Fruit fly (Drosophila melanogaster) whole organism, embryonic: ENCODE measurements around the gene Mkp3.

Source experiments
- Adf1 ChIP-seq: fragments of 200-800 bp; sonication (Bioruptor generic); IDR thresholded peaks from 2 replicates; pipeline ENCODE4 v1.3.6; 2022; ENCODE audit warnings: missing biosample characterization, missing genetic modification characterization
- CG11247 ChIP-seq: fragments of 200-800 bp; sonication (Bioruptor generic); IDR thresholded peaks from 2 replicates; pipeline ENCODE4 v1.3.6; 2022; ENCODE audit warnings: missing biosample characterization, missing genetic modification characterization
- CG11504 ChIP-seq: fragments of 200-800 bp; sonication (Bioruptor generic); optimal IDR thresholded peaks from 3 replicates; lab custom pipeline; 2019; ENCODE audit warnings: missing biosample characterization, mild to moderate bottlenecking, missing genetic modification characterization, moderate library complexity
- CG13894 ChIP-seq: fragments of 200-800 bp; sonication (Bioruptor generic); optimal IDR thresholded peaks from 3 replicates; lab custom pipeline; 2018; ENCODE audit warnings: missing biosample characterization, mild to moderate bottlenecking, missing genetic modification characterization, moderate library complexity
- CG14710 ChIP-seq: fragments of 200-800 bp; sonication (Bioruptor generic); optimal IDR thresholded peaks from 3 replicates; lab custom pipeline; 2019; ENCODE audit warnings: missing biosample characterization, mild to moderate bottlenecking, missing genetic modification characterization, moderate library complexity
- CG15269 ChIP-seq: fragments of 200-800 bp; sonication (Bioruptor generic); optimal IDR thresholded peaks from 2 replicates; lab custom pipeline; 2018; ENCODE audit warnings: missing biosample characterization, mild to moderate bottlenecking, missing genetic modification characterization, moderate library complexity
- CG1603 ChIP-seq: fragments of 200-800 bp; sonication (Bioruptor generic); optimal IDR thresholded peaks from 2 replicates; lab custom pipeline; 2019; ENCODE audit warnings: missing biosample characterization, mild to moderate bottlenecking, missing genetic modification characterization, moderate library complexity
- CG18011 ChIP-seq: fragments of 200-800 bp; sonication (Bioruptor generic); optimal IDR thresholded peaks from 2 replicates; lab custom pipeline; 2017; ENCODE audit warnings: missing biosample characterization, missing genetic modification characterization, mild to moderate bottlenecking, moderate library complexity, missing genotype
- CG2116 ChIP-seq: fragments of 200-800 bp; sonication (Bioruptor generic); optimal IDR thresholded peaks from 3 replicates; lab custom pipeline; 2018; ENCODE audit warnings: missing biosample characterization, mild to moderate bottlenecking, missing genetic modification characterization
- CG2875 ChIP-seq: fragments of 200-800 bp; sonication (Bioruptor generic); optimal IDR thresholded peaks from 2 replicates; lab custom pipeline; 2017; ENCODE audit warnings: missing biosample characterization, mild to moderate bottlenecking, missing genetic modification characterization, missing genetic modification reagents
- CG33213 ChIP-seq: fragments of 200-800 bp; sonication (Bioruptor generic); optimal IDR thresholded peaks from 3 replicates; lab custom pipeline; 2016; ENCODE audit warnings: missing biosample characterization, missing genetic modification characterization
- CG43689 ChIP-seq: fragments of 200-800 bp; sonication (Bioruptor generic); IDR thresholded peaks from 2 replicates; pipeline ENCODE4 v1.3.6; 2022; ENCODE audit warnings: missing biosample characterization, missing genetic modification characterization
- CG4424 ChIP-seq: fragments of 200-800 bp; sonication (Bioruptor generic); optimal IDR thresholded peaks from 3 replicates; lab custom pipeline; 2016; ENCODE audit warnings: missing biosample characterization, missing genetic modification characterization
- CG6175 ChIP-seq: fragments of 200-800 bp; sonication (Bioruptor generic); IDR thresholded peaks from 3 replicates; pipeline ENCODE4 v1.3.6; 2022; ENCODE audit warnings: missing biosample characterization, missing genetic modification characterization
- CG6254 ChIP-seq: fragments of 200-800 bp; sonication (Bioruptor generic); optimal IDR thresholded peaks from 3 replicates; lab custom pipeline; 2017; ENCODE audit warnings: mild to moderate bottlenecking, missing biosample characterization, missing genetic modification reagents, missing genetic modification characterization
- CG9727 ChIP-seq: fragments of 200-800 bp; sonication (Bioruptor generic); optimal IDR thresholded peaks from 3 replicates; lab custom pipeline; 2017; ENCODE audit warnings: missing biosample characterization, mild to moderate bottlenecking, missing genetic modification characterization
- CG9932 ChIP-seq: fragments of 200-800 bp; sonication (Bioruptor generic); IDR thresholded peaks from 2 replicates; pipeline ENCODE4 v1.3.6; 2022; ENCODE audit warnings: missing biosample characterization, missing genetic modification characterization
- Fer1 ChIP-seq: fragments of 200-800 bp; sonication (Bioruptor generic); optimal IDR thresholded peaks from 2 replicates; lab custom pipeline; 2017; ENCODE audit warnings: missing biosample characterization, mild to moderate bottlenecking, missing genetic modification characterization
- HLH3B ChIP-seq: fragments of 200-800 bp; sonication (Bioruptor generic); IDR thresholded peaks from 2 replicates; pipeline ENCODE4 v1.3.6; 2022; ENCODE audit warnings: missing biosample characterization, missing genetic modification characterization
- HLH4C ChIP-seq: fragments of 200-800 bp; sonication (Bioruptor generic); IDR thresholded peaks from 3 replicates; pipeline ENCODE4 v1.3.6; 2022; ENCODE audit warnings: missing biosample characterization, missing genetic modification characterization; ENCODE audit not compliant: partially characterized antibody
- Hey ChIP-seq: fragments of 200-800 bp; sonication (Bioruptor generic); optimal IDR thresholded peaks from 3 replicates; lab custom pipeline; 2018; ENCODE audit warnings: missing biosample characterization, mild to moderate bottlenecking, missing genetic modification characterization
- HmgZ ChIP-seq: fragments of 200-800 bp; sonication (Bioruptor generic); optimal IDR thresholded peaks from 2 replicates; lab custom pipeline; 2018; ENCODE audit warnings: missing biosample characterization, mild to moderate bottlenecking, missing genetic modification characterization
- Jarid2 ChIP-seq: fragments of 200-800 bp; sonication (Bioruptor generic); optimal IDR thresholded peaks from 3 replicates; lab custom pipeline; 2017; ENCODE audit warnings: mild to moderate bottlenecking, missing biosample characterization, missing genetic modification reagents, missing genetic modification characterization
- MESR4 ChIP-seq: fragments of 200-800 bp; sonication (Bioruptor generic); optimal IDR thresholded peaks from 2 replicates; lab custom pipeline; 2018; ENCODE audit warnings: missing biosample characterization, mild to moderate bottlenecking, missing genetic modification characterization, moderate library complexity
- Sox100B ChIP-seq: fragments of 200-800 bp; sonication (Bioruptor generic); optimal IDR thresholded peaks from 3 replicates; lab custom pipeline; 2018; ENCODE audit warnings: missing biosample characterization, mild to moderate bottlenecking, missing genetic modification characterization
- Spps ChIP-seq: fragments of 200-800 bp; sonication (Bioruptor generic); optimal IDR thresholded peaks from 2 replicates; lab custom pipeline; 2018; ENCODE audit warnings: missing biosample characterization, mild to moderate bottlenecking, missing genetic modification characterization
- Sry-δ ChIP-seq: fragments of 200-800 bp; sonication (Bioruptor generic); optimal IDR thresholded peaks from 2 replicates; lab custom pipeline; 2016; ENCODE audit warnings: missing biosample characterization, missing genetic modification characterization
- Trl ChIP-seq, 3 experiments: fragments of >200 bp in 2 of 3; fragments of 200-800 bp in 1 of 3; sonication (Bioruptor generic) in 1 of 3; optimal IDR thresholded peaks; 2 replicates in 1 of 3; 3 replicates in 2 of 3; lab custom pipeline; 2016 to 2017; ENCODE audit warnings: missing biosample characterization in 1 of 3, missing genetic modification characterization in 1 of 3
- al ChIP-seq: fragments of 200-800 bp; sonication (Bioruptor generic); IDR thresholded peaks from 2 replicates; pipeline ENCODE4 v1.3.6; 2022; ENCODE audit warnings: missing biosample characterization, missing genetic modification characterization
- ase ChIP-seq: fragments of 200-800 bp; sonication (Bioruptor generic); IDR thresholded peaks from 3 replicates; pipeline ENCODE4 v1.3.6; 2022; ENCODE audit warnings: missing biosample characterization, missing genetic modification characterization
- bab2 ChIP-seq: fragments of 200-800 bp; sonication (Bioruptor generic); optimal IDR thresholded peaks from 2 replicates; lab custom pipeline; 2016; ENCODE audit warnings: missing biosample characterization, missing genetic modification characterization
- bsh ChIP-seq, 2 experiments: fragments of 200-800 bp; sonication (Bioruptor generic); optimal IDR thresholded peaks; 2 replicates each; lab custom pipeline; 2017 to 2018; ENCODE audit warnings: mild to moderate bottlenecking in 2 of 2, missing biosample characterization in 2 of 2, missing genetic modification characterization in 2 of 2, moderate library complexity in 1 of 2
- caup ChIP-seq: fragments of 200-800 bp; sonication (Bioruptor generic); optimal IDR thresholded peaks from 3 replicates; lab custom pipeline; 2017; ENCODE audit warnings: missing biosample characterization, mild to moderate bottlenecking, missing genetic modification characterization, moderate library complexity; ENCODE audit not compliant: severe bottlenecking
- cg ChIP-seq: fragments of 200-800 bp; sonication (Bioruptor generic); optimal IDR thresholded peaks from 3 replicates; lab custom pipeline; 2019; ENCODE audit warnings: missing biosample characterization, mild to moderate bottlenecking, missing genetic modification characterization, moderate library complexity
- emc ChIP-seq: fragments of 200-800 bp; sonication (Bioruptor generic); optimal IDR thresholded peaks from 2 replicates; lab custom pipeline; 2016; ENCODE audit warnings: missing biosample characterization, missing genetic modification characterization
- ems ChIP-seq: fragments of 200-800 bp; sonication (Bioruptor generic); optimal IDR thresholded peaks from 3 replicates; lab custom pipeline; 2016; ENCODE audit warnings: missing biosample characterization, missing genetic modification characterization
- fd96Cb ChIP-seq: fragments of 200-800 bp; sonication (Bioruptor generic); optimal IDR thresholded peaks from 2 replicates; lab custom pipeline; 2018; ENCODE audit warnings: missing biosample characterization, mild to moderate bottlenecking, missing genetic modification characterization, moderate library complexity
- grau ChIP-seq: fragments of 200-800 bp; optimal IDR thresholded peaks from 3 replicates; lab custom pipeline; 2019; ENCODE audit warnings: missing biosample characterization, mild to moderate bottlenecking, missing genetic modification characterization, moderate library complexity
- gsb ChIP-seq: fragments of 200-800 bp; sonication (Bioruptor generic); IDR thresholded peaks from 2 replicates; pipeline ENCODE4 v1.3.6; 2022; ENCODE audit warnings: missing biosample characterization, missing genetic modification characterization
- jumu ChIP-seq: fragments of 200-800 bp; sonication (Bioruptor generic); optimal IDR thresholded peaks from 3 replicates; lab custom pipeline; 2016; ENCODE audit warnings: missing biosample characterization, missing genetic modification characterization
- klu ChIP-seq: fragments of 200-800 bp; sonication (Bioruptor generic); IDR thresholded peaks from 2 replicates; pipeline ENCODE4 v1.3.6; 2022; ENCODE audit warnings: missing biosample characterization, missing genetic modification characterization
- lab ChIP-seq: fragments of 200-800 bp; sonication (Bioruptor generic); optimal IDR thresholded peaks from 3 replicates; lab custom pipeline; 2017; ENCODE audit warnings: missing biosample characterization, missing genetic modification characterization, mild to moderate bottlenecking, moderate library complexity, missing genetic modification reagents
- lov ChIP-seq, 2 experiments: fragments of 200-800 bp in 1 of 2; fragments of >200 bp in 1 of 2; sonication (Bioruptor generic) in 1 of 2; IDR thresholded peaks in 1 of 2; optimal IDR thresholded peaks in 1 of 2; 2 replicates in 1 of 2; 3 replicates in 1 of 2; pipeline versions ENCODE4 v1.3.6 to Lab custom; 2017 to 2022; ENCODE audit warnings: missing biosample characterization in 1 of 2, missing genetic modification characterization in 1 of 2
- odd ChIP-seq: fragments of 200-800 bp; sonication (Bioruptor generic); optimal IDR thresholded peaks from 2 replicates; lab custom pipeline; 2017; ENCODE audit warnings: missing biosample characterization, mild to moderate bottlenecking, missing genetic modification characterization
- p53 ChIP-seq: fragments of 200-800 bp; sonication (Bioruptor generic); optimal IDR thresholded peaks from 2 replicates; lab custom pipeline; 2016; ENCODE audit warnings: missing biosample characterization, missing genetic modification characterization
- schlank ChIP-seq: fragments of 200-800 bp; sonication (Bioruptor generic); optimal IDR thresholded peaks from 2 replicates; lab custom pipeline; 2018; ENCODE audit warnings: missing biosample characterization, mild to moderate bottlenecking, missing genetic modification characterization
- shn ChIP-seq: fragments of 200-800 bp; sonication (Bioruptor generic); optimal IDR thresholded peaks from 3 replicates; lab custom pipeline; 2016; ENCODE audit warnings: missing biosample characterization, missing genetic modification characterization
- tin ChIP-seq: fragments of 200-800 bp; sonication (Bioruptor generic); optimal IDR thresholded peaks from 3 replicates; lab custom pipeline; 2016; ENCODE audit warnings: missing biosample characterization, missing genetic modification characterization
- toy ChIP-seq: fragments of 200-800 bp; sonication (Bioruptor generic); IDR thresholded peaks from 2 replicates; pipeline ENCODE4 v1.3.6; 2022; ENCODE audit warnings: missing biosample characterization, missing genetic modification characterization
- tup ChIP-seq: fragments of 200-800 bp; sonication (Bioruptor generic); optimal IDR thresholded peaks from 2 replicates; lab custom pipeline; 2016; ENCODE audit warnings: missing biosample characterization, mild to moderate bottlenecking, missing genetic modification characterization, moderate library complexity

Gene Mkp3

dm6 chr3L:19027172-19027571 lies 59.1 kb downstream of the Mkp3 start (continued):
- TF ChIP-seq lov (optimal IDR thresholded peaks at IDR 0.05; lab: Kevin White, UChicago) (no peak), lov (GFP tag; IDR thresholded peaks at IDR 0.05; lab: Robert Waterston, UW) (no peak), Sox100B (peak; percentile 5), schlank (tag; lab: Kevin White, UChicago) (no peak), Hey (no peak), ase (GFP tag; lab: Robert Waterston, UW) (no peak), Sry-δ (no peak), CG15269 (tag; lab: Kevin White, UChicago) (peak; percentile 6), CG11247 (GFP tag; lab: Robert Waterston, UW) (no peak), CG18011 (no peak), HLH3B (GFP tag; lab: Robert Waterston, UW) (no peak), Fer1 (peak; percentile 13), grau (tag; lab: Kevin White, UChicago) (no peak), CG6254 (GFP tag; lab: Kevin White, UChicago) (no peak), CG11504 (tag; lab: Kevin White, UChicago) (peak; percentile 35), CG9932 (no peak), CG33213 (no peak), fd96Cb (tag; lab: Kevin White, UChicago) (peak; percentile 17), MESR4 (GFP tag; lab: Kevin White, UChicago) (no peak), toy (GFP tag; lab: Robert Waterston, UW) (no peak), CG9727 (GFP tag; lab: Kevin White, UChicago) (no peak), p53 (GFP tag; lab: Kevin White, UChicago) (no peak), CG4424 (GFP tag; lab: Kevin White, UChicago) (no peak), CG43689 (GFP tag; lab: Robert Waterston, UW) (no peak), tup (GFP tag; lab: Kevin White, UChicago) (no peak), bsh (GFP tag; optimal IDR thresholded peaks at IDR 0.05; lab: Kevin White, UChicago) (peak in 1 of 2 experiments; percentile 6), tin (GFP tag; lab: Kevin White, UChicago) (no peak), Jarid2 (GFP tag; lab: Kevin White, UChicago) (no peak), cg (GFP tag; lab: Kevin White, UChicago) (no peak), HLH4C (GFP tag; lab: Robert Waterston, UW) (no peak), caup (no peak), al (GFP tag; lab: Robert Waterston, UW) (no peak), CG1603 (no peak), emc (GFP tag; lab: Kevin White, UChicago) (no peak), HmgZ (tag; lab: Kevin White, UChicago) (no peak), ems (GFP tag; lab: Kevin White, UChicago) (no peak), klu (GFP tag; lab: Robert Waterston, UW) (no peak), shn (GFP tag; lab: Kevin White, UChicago) (no peak), Trl (optimal IDR thresholded peaks at IDR 0.05; lab: Kevin White, UChicago) (no peak), Trl (GFP tag; optimal IDR thresholded peaks at IDR 0.05; lab: Kevin White, UChicago) (no peak), lab (GFP tag; lab: Kevin White, UChicago) (peak; percentile 57), CG6175 (GFP tag; lab: Robert Waterston, UW) (no peak), Spps (tag; lab: Kevin White, UChicago) (no peak), CG14710 (tag; lab: Kevin White, UChicago) (no peak), jumu (GFP tag; lab: Kevin White, UChicago) (no peak), bab2 (GFP tag; lab: Kevin White, UChicago) (no peak), Adf1 (GFP tag; lab: Robert Waterston, UW) (no peak), CG2875 (GFP tag; lab: Kevin White, UChicago) (no peak), CG13894 (tag; lab: Kevin White, UChicago) (no peak), CG2116 (GFP tag; lab: Kevin White, UChicago) (no peak), gsb (GFP tag; lab: Robert Waterston, UW) (no peak), odd (GFP tag; lab: Kevin White, UChicago) (no peak)
